Fruit fly (Drosophila melanogaster) whole organism, prepupa: ENCODE measurements around the gene Hr96.

Experiments
- Blimp-1 ChIP-seq: fragments of 200-800 bp; sonication (Bioruptor generic); optimal IDR thresholded peaks from 3 replicates; lab custom pipeline; 2017; ENCODE audit warnings: missing biosample characterization, missing genetic modification characterization, mild to moderate bottlenecking, moderate library complexity, missing genetic modification reagents
- CG10669 ChIP-seq: fragments of 200-800 bp; sonication (Bioruptor generic); optimal IDR thresholded peaks from 3 replicates; lab custom pipeline; 2018; ENCODE audit warnings: missing biosample characterization, mild to moderate bottlenecking, missing genetic modification characterization, moderate library complexity
- Eip78C ChIP-seq: fragments of 200-800 bp; sonication (Bioruptor generic); peaks from one replicate; lab custom pipeline; 2016; ENCODE audit warnings: missing biosample characterization, missing genetic modification characterization
- Gug ChIP-seq: fragments of 200-800 bp; sonication (Bioruptor generic); IDR thresholded peaks from 2 replicates; pipeline ENCODE4 v1.3.6; 2022; ENCODE audit warnings: missing biosample characterization, missing genetic modification characterization
- Sox102F ChIP-seq: fragments of 200-800 bp; sonication (Bioruptor generic); optimal IDR thresholded peaks from 2 replicates; lab custom pipeline; 2016; ENCODE audit warnings: missing biosample characterization, mild to moderate bottlenecking, missing genetic modification characterization
- achi ChIP-seq: fragments of 200-800 bp; sonication (Bioruptor generic); optimal IDR thresholded peaks from 3 replicates; lab custom pipeline; 2016; ENCODE audit warnings: missing biosample characterization, missing genetic modification characterization
- esn ChIP-seq: fragments of 200-800 bp; sonication (Bioruptor generic); optimal IDR thresholded peaks from 2 replicates; lab custom pipeline; 2016; ENCODE audit warnings: missing biosample characterization, mild to moderate bottlenecking, missing genetic modification characterization, moderate library complexity
- fd59A ChIP-seq: fragments of 200-800 bp; sonication (Bioruptor generic); optimal IDR thresholded peaks from 2 replicates; lab custom pipeline; 2017; ENCODE audit warnings: missing biosample characterization, mild to moderate bottlenecking, missing genetic modification characterization, missing genetic modification reagents
- fkh ChIP-seq: fragments of 200-800 bp; sonication (Bioruptor generic); optimal IDR thresholded peaks from 3 replicates; lab custom pipeline; 2017; ENCODE audit warnings: missing biosample characterization, mild to moderate bottlenecking, missing genetic modification characterization, moderate library complexity
- topi ChIP-seq: fragments of 200-800 bp; sonication (Bioruptor generic); optimal IDR thresholded peaks from 3 replicates; lab custom pipeline; 2016; ENCODE audit warnings: missing biosample characterization, missing genetic modification characterization

- TF ChIP-seq fd59A (no peak), Sox102F (GFP tag; lab: Kevin White, UChicago) (no peak), achi (GFP tag; lab: Kevin White, UChicago) (no peak), Gug (GFP tag; lab: Robert Waterston, UW) (no peak), fkh (GFP tag; lab: Kevin White, UChicago) (no peak), CG10669 (GFP tag; lab: Kevin White, UChicago) (no peak), topi (GFP tag; lab: Kevin White, UChicago) (no peak), esn (GFP tag; lab: Kevin White, UChicago) (no peak), Blimp-1 (GFP tag; lab: Kevin White, UChicago) (no peak), Eip78C (GFP tag; lab: Kevin White, UChicago) (no peak)
These were observed 22.8 kb upstream of the Hr96 start for dm6 chr3R:25002257-25002656.
